Worm (Caenorhabditis elegans): ENCODE data around the gene F11A5.16.

ce11 chrV:16182918-16183317, 27.8 kb upstream of the F11A5.16 start, which contains the start of gene srh-277:
- TF ChIP-seq T22C8.4 (GFP tag; IDR thresholded peaks at IDR 0.05) (no peak), ztf-23 (GFP tag; IDR thresholded peaks at IDR 0.05) (no peak), ref-1 (GFP tag; conservative IDR thresholded peaks at IDR 0.05) (no peak)

All from whole organism, midembryonic.